Fruit fly (Drosophila melanogaster) whole organism, adult: Measurements from ENCODE around the gene CG14627.

Experiments used
- Crg-1 ChIP-seq: fragments of 200-800 bp; sonication (Bioruptor generic); optimal IDR thresholded peaks from 2 replicates; lab custom pipeline; 2016; ENCODE audit warnings: missing biosample characterization, missing genetic modification characterization
- kay ChIP-seq: fragments of 200-800 bp; sonication (Bioruptor generic); peaks from one replicate; lab custom pipeline; 2016; ENCODE audit warnings: missing biosample characterization, missing genetic modification characterization, borderline replicate concordance

DNA sequence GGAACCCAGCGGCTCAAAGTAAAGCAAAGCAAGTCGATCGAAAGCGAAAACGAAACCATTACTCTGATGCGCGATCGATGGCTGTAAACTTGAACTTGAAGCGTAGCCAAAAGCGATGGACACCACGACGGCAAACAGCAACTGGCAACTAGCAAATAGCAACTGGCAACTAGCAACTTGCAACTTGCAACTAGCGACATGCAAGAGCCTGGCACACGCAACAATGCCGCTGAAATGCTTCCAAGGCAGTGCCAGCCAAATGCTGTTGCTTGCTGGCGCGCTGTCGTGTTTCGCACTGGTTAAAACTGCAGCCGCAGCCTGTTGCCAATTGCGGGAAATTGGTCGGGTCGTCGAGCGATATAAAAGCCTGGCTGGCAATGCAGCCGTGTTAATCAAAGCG is at the start of gene CG14627:
- TF ChIP-seq kay (GFP tag; lab: Kevin White, UChicago) (no peak), Crg-1 (GFP tag; lab: Kevin White, UChicago) (no peak)
